Fruit fly (Drosophila melanogaster) whole organism, embryonic: ENCODE data around the gene Met75Cb.
A peak's percentile ranks its signal among the peaks of the same experiment; 100 is the strongest.

Experiments
- Adf1 ChIP-seq: fragments of 200-800 bp; sonication (Bioruptor generic); IDR thresholded peaks from 2 replicates; pipeline ENCODE4 v1.3.6; 2022; ENCODE audit warnings: missing biosample characterization, missing genetic modification characterization
- Atf3 ChIP-seq: fragments of 200-800 bp; sonication (Bioruptor generic); optimal IDR thresholded peaks from 3 replicates; lab custom pipeline; 2016; ENCODE audit warnings: missing biosample characterization, missing genetic modification characterization
- CG11560 ChIP-seq: fragments of 200-800 bp; sonication (Bioruptor generic); IDR thresholded peaks from 3 replicates; pipeline ENCODE4 v1.3.6; 2022; ENCODE audit warnings: missing biosample characterization, missing genetic modification characterization
- CG12104 ChIP-seq: fragments of 200-800 bp; sonication (Bioruptor generic); optimal IDR thresholded peaks from 3 replicates; lab custom pipeline; 2016; ENCODE audit warnings: missing biosample characterization, missing genetic modification characterization
- CG12391 ChIP-seq: fragments of 200-800 bp; sonication (Bioruptor generic); optimal IDR thresholded peaks from 3 replicates; lab custom pipeline; 2018; ENCODE audit warnings: missing biosample characterization, mild to moderate bottlenecking, missing genetic modification characterization, moderate library complexity
- CG14710 ChIP-seq: fragments of 200-800 bp; sonication (Bioruptor generic); optimal IDR thresholded peaks from 3 replicates; lab custom pipeline; 2019; ENCODE audit warnings: missing biosample characterization, mild to moderate bottlenecking, missing genetic modification characterization, moderate library complexity
- CG17328 ChIP-seq: fragments of 200-800 bp; sonication (Bioruptor generic); IDR thresholded peaks from 2 replicates; pipeline ENCODE4 v1.3.6; 2022; ENCODE audit warnings: missing biosample characterization, missing genetic modification characterization
- CG18262 ChIP-seq: fragments of 200-800 bp; optimal IDR thresholded peaks from 3 replicates; lab custom pipeline; 2019; ENCODE audit warnings: missing biosample characterization, mild to moderate bottlenecking, missing genetic modification characterization, moderate library complexity
- CG2199 ChIP-seq: fragments of 200-800 bp; sonication (Bioruptor generic); IDR thresholded peaks from 3 replicates; pipeline ENCODE4 v1.3.6; 2022; ENCODE audit warnings: missing biosample characterization, missing genetic modification characterization
- CG2712 ChIP-seq: fragments of 200-800 bp; optimal IDR thresholded peaks from 3 replicates; lab custom pipeline; 2019; ENCODE audit warnings: missing biosample characterization, mild to moderate bottlenecking, missing genetic modification characterization, moderate library complexity
- CG3281 ChIP-seq: fragments of 200-800 bp; sonication (Bioruptor generic); optimal IDR thresholded peaks from 3 replicates; lab custom pipeline; 2017; ENCODE audit warnings: missing biosample characterization, mild to moderate bottlenecking, missing genetic modification characterization
- CG4617 ChIP-seq: fragments of 200-800 bp; sonication (Bioruptor generic); optimal IDR thresholded peaks from 3 replicates; lab custom pipeline; 2016; ENCODE audit warnings: missing biosample characterization, missing genetic modification characterization, borderline replicate concordance
- CG6689 ChIP-seq: fragments of 200-800 bp; sonication (Bioruptor generic); IDR thresholded peaks from 2 replicates; pipeline ENCODE4 v1.3.6; 2022; ENCODE audit warnings: missing biosample characterization, missing genetic modification characterization
- CG7745 ChIP-seq: fragments of 200-800 bp; sonication (Bioruptor generic); optimal IDR thresholded peaks from 2 replicates; lab custom pipeline; 2018; ENCODE audit warnings: missing biosample characterization, mild to moderate bottlenecking, missing genetic modification characterization, moderate library complexity
- CG7786 ChIP-seq: fragments of 200-800 bp; sonication (Bioruptor generic); optimal IDR thresholded peaks from 2 replicates; lab custom pipeline; 2016; ENCODE audit warnings: missing biosample characterization, missing genetic modification characterization
- CG9215 ChIP-seq: fragments of 200-800 bp; sonication (Bioruptor generic); IDR thresholded peaks from 2 replicates; pipeline ENCODE4 v1.3.6; 2022; ENCODE audit warnings: missing biosample characterization, missing genetic modification characterization
- CG9727 ChIP-seq: fragments of 200-800 bp; sonication (Bioruptor generic); optimal IDR thresholded peaks from 3 replicates; lab custom pipeline; 2017; ENCODE audit warnings: missing biosample characterization, mild to moderate bottlenecking, missing genetic modification characterization
- Elba2 ChIP-seq: fragments of 200-800 bp; sonication (Bioruptor generic); optimal IDR thresholded peaks from 3 replicates; lab custom pipeline; 2016; ENCODE audit warnings: missing biosample characterization, missing genetic modification characterization
- Ets97D ChIP-seq: fragments of 200-800 bp; sonication (Bioruptor generic); optimal IDR thresholded peaks from 3 replicates; lab custom pipeline; 2016; ENCODE audit warnings: missing biosample characterization, missing genetic modification characterization
- Gug ChIP-seq: fragments of 200-800 bp; sonication (Bioruptor generic); IDR thresholded peaks from 4 replicates; pipeline ENCODE4 v1.3.6; 2022; ENCODE audit warnings: missing biosample characterization, missing genetic modification characterization
- Hr78 ChIP-seq, 2 experiments: fragments of 200-800 bp in 1 of 2; fragments of >200 bp in 1 of 2; sonication (Bioruptor generic) in 1 of 2; optimal IDR thresholded peaks; 2 replicates each; lab custom pipeline; 2017 to 2019; ENCODE audit warnings: missing biosample characterization in 2 of 2, missing genetic modification characterization in 2 of 2, mild to moderate bottlenecking in 1 of 2, moderate library complexity in 1 of 2
- Optix ChIP-seq: fragments of 200-800 bp; sonication (Bioruptor generic); IDR thresholded peaks from 3 replicates; pipeline ENCODE4 v1.3.6; 2022; ENCODE audit warnings: missing biosample characterization, missing genetic modification characterization
- Stat92E ChIP-seq, 3 experiments: fragments of >200 bp in 2 of 3; fragments of 200-800 bp in 1 of 3; sonication (Bioruptor generic) in 1 of 3; optimal IDR thresholded peaks; 2 replicates each; lab custom pipeline; 2017 to 2019; ENCODE audit warnings: missing biosample characterization in 3 of 3, missing genetic modification characterization in 3 of 3, mild to moderate bottlenecking in 1 of 3, moderate library complexity in 1 of 3
- Trl ChIP-seq, 3 experiments: fragments of >200 bp in 2 of 3; fragments of 200-800 bp in 1 of 3; sonication (Bioruptor generic) in 1 of 3; optimal IDR thresholded peaks; 2 replicates in 1 of 3; 3 replicates in 2 of 3; lab custom pipeline; 2016 to 2017; ENCODE audit warnings: missing biosample characterization in 1 of 3, missing genetic modification characterization in 1 of 3
- Xbp1 ChIP-seq: fragments of 200-800 bp; sonication (Bioruptor generic); optimal IDR thresholded peaks from 3 replicates; lab custom pipeline; 2016; ENCODE audit warnings: missing biosample characterization, mild to moderate bottlenecking, missing genetic modification characterization
- Xrp1 ChIP-seq: fragments of 200-800 bp; sonication (Bioruptor generic); IDR thresholded peaks from 2 replicates; pipeline ENCODE4 v1.3.6; 2022; ENCODE audit warnings: missing biosample characterization, missing genetic modification characterization
- ash1 ChIP-seq: fragments of 200-800 bp; sonication (Bioruptor generic); optimal IDR thresholded peaks from 2 replicates; lab custom pipeline; 2018; ENCODE audit warnings: missing biosample characterization, mild to moderate bottlenecking, missing genetic modification characterization
- bsh ChIP-seq, 2 experiments: fragments of 200-800 bp; sonication (Bioruptor generic); optimal IDR thresholded peaks; 2 replicates each; lab custom pipeline; 2017 to 2018; ENCODE audit warnings: mild to moderate bottlenecking in 2 of 2, missing biosample characterization in 2 of 2, missing genetic modification characterization in 2 of 2, moderate library complexity in 1 of 2
- caup ChIP-seq: fragments of 200-800 bp; sonication (Bioruptor generic); optimal IDR thresholded peaks from 3 replicates; lab custom pipeline; 2017; ENCODE audit warnings: missing biosample characterization, mild to moderate bottlenecking, missing genetic modification characterization, moderate library complexity; ENCODE audit not compliant: severe bottlenecking
- cwo ChIP-seq: fragments of 200-800 bp; sonication (Bioruptor generic); optimal IDR thresholded peaks from 3 replicates; lab custom pipeline; 2017; ENCODE audit warnings: missing biosample characterization, missing genetic modification characterization, mild to moderate bottlenecking, moderate library complexity, missing genetic modification reagents
- dmrt11E ChIP-seq: fragments of 200-800 bp; sonication (Bioruptor generic); optimal IDR thresholded peaks from 3 replicates; lab custom pipeline; 2018; ENCODE audit warnings: missing biosample characterization, mild to moderate bottlenecking, missing genetic modification characterization, moderate library complexity
- eyg ChIP-seq: fragments of 200-800 bp; sonication (Bioruptor generic); optimal IDR thresholded peaks from 3 replicates; lab custom pipeline; 2016; ENCODE audit warnings: missing biosample characterization, missing genetic modification characterization
- gem ChIP-seq: fragments of 200-800 bp; sonication (Bioruptor generic); optimal IDR thresholded peaks from 2 replicates; lab custom pipeline; 2019; ENCODE audit warnings: missing biosample characterization, mild to moderate bottlenecking, missing genetic modification characterization, moderate library complexity
- hb ChIP-seq: fragments of 200-800 bp; sonication (Bioruptor generic); IDR thresholded peaks from 3 replicates; pipeline ENCODE4 v1.3.6; 2022; ENCODE audit warnings: missing biosample characterization, missing genetic modification characterization; ENCODE audit not compliant: partially characterized antibody
- hth ChIP-seq: fragments of >200 bp; optimal IDR thresholded peaks from 2 replicates; lab custom pipeline; 2017; ENCODE audit warnings: inconsistent platforms
- kay ChIP-seq: fragments of 200-800 bp; sonication (Bioruptor generic); optimal IDR thresholded peaks from 2 replicates; lab custom pipeline; 2016; ENCODE audit warnings: missing biosample characterization, missing genetic modification characterization
- lola ChIP-seq, 3 experiments: fragments of >200 bp in 2 of 3; fragments of 200-800 bp in 1 of 3; sonication (Bioruptor generic) in 1 of 3; optimal IDR thresholded peaks; 2 replicates each; lab custom pipeline; 2017 to 2019; ENCODE audit warnings: missing biosample characterization in 3 of 3, missing genetic modification characterization in 3 of 3, mild to moderate bottlenecking in 1 of 3, moderate library complexity in 1 of 3
- mirr ChIP-seq: fragments of 200-800 bp; sonication (Bioruptor generic); optimal IDR thresholded peaks from 3 replicates; lab custom pipeline; 2018; ENCODE audit warnings: missing biosample characterization, mild to moderate bottlenecking, missing genetic modification characterization
- nerfin-2 ChIP-seq: fragments of 200-800 bp; sonication (Bioruptor generic); IDR thresholded peaks from 2 replicates; pipeline ENCODE4 v1.3.6; 2022; ENCODE audit warnings: missing biosample characterization, missing genetic modification characterization; ENCODE audit not compliant: partially characterized antibody
- nmo ChIP-seq: fragments of 200-800 bp; sonication (Bioruptor generic); optimal IDR thresholded peaks from 2 replicates; lab custom pipeline; 2018; ENCODE audit warnings: missing biosample characterization, mild to moderate bottlenecking, missing genetic modification characterization, moderate library complexity
- pho ChIP-seq: fragments of 200-800 bp; sonication (Bioruptor generic); optimal IDR thresholded peaks from 2 replicates; lab custom pipeline; 2016; ENCODE audit warnings: missing biosample characterization, missing genetic modification characterization
- phol ChIP-seq: fragments of 200-800 bp; sonication (Bioruptor generic); optimal IDR thresholded peaks from 3 replicates; lab custom pipeline; 2018; ENCODE audit warnings: missing biosample characterization, mild to moderate bottlenecking, missing genetic modification characterization, moderate library complexity
- prd ChIP-seq, 3 experiments: fragments of >200 bp in 2 of 3; fragments of 200-800 bp in 1 of 3; sonication (Bioruptor generic) in 1 of 3; optimal IDR thresholded peaks in 2 of 3; IDR thresholded peaks in 1 of 3; 2 replicates in 2 of 3; 3 replicates in 1 of 3; pipeline versions ENCODE4 v1.3.6 to Lab custom; 2017 to 2022; ENCODE audit warnings: missing biosample characterization in 1 of 3, missing genetic modification characterization in 1 of 3
- rib ChIP-seq: fragments of 200-800 bp; sonication (Bioruptor generic); IDR thresholded peaks from 2 replicates; pipeline ENCODE4 v1.3.6; 2022; ENCODE audit warnings: missing biosample characterization, missing genetic modification characterization
- row ChIP-seq: fragments of 200-800 bp; sonication (Bioruptor generic); IDR thresholded peaks from 3 replicates; pipeline ENCODE4 v1.3.6; 2022; ENCODE audit warnings: missing biosample characterization, missing genetic modification characterization
- run ChIP-seq: fragments of 200-800 bp; sonication (Bioruptor generic); optimal IDR thresholded peaks from 3 replicates; lab custom pipeline; 2018; ENCODE audit warnings: missing biosample characterization, mild to moderate bottlenecking, missing genetic modification characterization
- sob ChIP-seq: fragments of 200-800 bp; sonication (Bioruptor generic); IDR thresholded peaks from 2 replicates; pipeline ENCODE4 v1.3.6; 2022; ENCODE audit warnings: missing biosample characterization, missing genetic modification characterization
- sqz ChIP-seq: fragments of 200-800 bp; sonication (Bioruptor generic); optimal IDR thresholded peaks from 3 replicates; lab custom pipeline; 2018; ENCODE audit warnings: missing biosample characterization, mild to moderate bottlenecking, missing genetic modification characterization
- tin ChIP-seq: fragments of 200-800 bp; sonication (Bioruptor generic); optimal IDR thresholded peaks from 3 replicates; lab custom pipeline; 2016; ENCODE audit warnings: missing biosample characterization, missing genetic modification characterization

The Met75Cb gene

DNA sequence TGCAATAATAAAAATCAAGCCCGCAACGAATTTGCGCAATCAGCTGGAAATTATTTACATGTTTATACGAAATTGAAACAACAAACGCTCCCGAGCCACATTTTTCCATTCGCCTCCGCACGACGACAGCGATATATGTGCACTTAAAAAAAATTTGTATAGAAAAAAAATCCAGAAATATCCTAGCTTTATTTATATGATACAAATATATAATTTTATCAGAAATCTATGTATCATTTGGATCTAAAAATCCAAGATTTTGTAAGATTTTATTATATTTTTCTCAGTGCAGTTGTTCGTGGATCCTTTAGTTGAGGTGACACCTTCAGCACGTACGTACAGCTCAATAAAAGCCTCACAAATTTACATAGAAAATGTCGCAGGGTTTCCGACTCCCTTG, 38.8 kb downstream of the Met75Cb start:
- no peak for TF ChIP-seq Hr78 (GFP tag; optimal IDR thresholded peaks at IDR 0.05; lab: Kevin White, UChicago)
- TF ChIP-seq dmrt11E (tag; lab: Kevin White, UChicago): peak; percentile 69
- no peak for TF ChIP-seq CG4617
- TF ChIP-seq Xbp1 (GFP tag; lab: Kevin White, UChicago): peak; percentile 15
- no peak for TF ChIP-seq nerfin-2 (GFP tag; lab: Robert Waterston, UW)
- no peak for TF ChIP-seq sqz (GFP tag; lab: Kevin White, UChicago)
- no peak for TF ChIP-seq Adf1
- TF ChIP-seq nmo (GFP tag; lab: Kevin White, UChicago): no peak
- TF ChIP-seq ash1 (GFP tag; lab: Kevin White, UChicago): no peak
- TF ChIP-seq rib: no peak
- TF ChIP-seq CG11560 (tag; lab: Robert Waterston, UW): no peak
- TF ChIP-seq gem (tag; lab: Kevin White, UChicago): peak; percentile 41
- 0 out of 4 replicates have a peak, but pooled peaks have one; percentile 5 for TF ChIP-seq Gug (GFP tag; lab: Robert Waterston, UW)
- no peak for TF ChIP-seq Ets97D (GFP tag; lab: Kevin White, UChicago)
- TF ChIP-seq prd (optimal IDR thresholded peaks at IDR 0.05; lab: Kevin White, UChicago): no peak
- peak; percentile 58; the same call in 1 of the 3 replicates for TF ChIP-seq prd (GFP tag; IDR thresholded peaks at IDR 0.05; lab: Robert Waterston, UW)
- no peak for TF ChIP-seq CG3281 (GFP tag; lab: Kevin White, UChicago)
- no peak for TF ChIP-seq cwo
- no peak for TF ChIP-seq CG12104 (GFP tag; lab: Kevin White, UChicago)
- peak; percentile 12 for TF ChIP-seq CG14710 (tag; lab: Kevin White, UChicago)
- no peak for TF ChIP-seq sob (GFP tag; lab: Robert Waterston, UW)
- TF ChIP-seq Atf3: no peak
- TF ChIP-seq CG2199: no peak
- TF ChIP-seq tin (GFP tag; lab: Kevin White, UChicago): no peak
- TF ChIP-seq CG2712: peak; percentile 26
- 0 out of 3 replicates have a peak, but pooled peaks have one; percentile 12 for TF ChIP-seq hb (GFP tag; lab: Robert Waterston, UW)
- TF ChIP-seq pho (GFP tag; lab: Kevin White, UChicago): no peak
- no peak for TF ChIP-seq Elba2
- no peak for TF ChIP-seq Stat92E (GFP tag; optimal IDR thresholded peaks at IDR 0.05; lab: Kevin White, UChicago)
- TF ChIP-seq hth: no peak
- TF ChIP-seq kay (GFP tag; lab: Kevin White, UChicago): no peak
- TF ChIP-seq caup (GFP tag; lab: Kevin White, UChicago): no peak
- TF ChIP-seq CG6689 (GFP tag; lab: Robert Waterston, UW): peak; percentile 21; the same call in 1 of the 2 replicates
- peak; percentile 10 for TF ChIP-seq CG12391
- peak; percentile 46 for TF ChIP-seq CG9727 (GFP tag; lab: Kevin White, UChicago)
- 0 out of 2 replicates have a peak, but pooled peaks have one; percentile 50 for TF ChIP-seq CG17328 (GFP tag; lab: Robert Waterston, UW)
- TF ChIP-seq bsh (GFP tag; optimal IDR thresholded peaks at IDR 0.05; lab: Kevin White, UChicago): peak in 1 of 2 experiments; percentile 30
- TF ChIP-seq phol: peak; percentile 7
- peak; percentile 59 for TF ChIP-seq Xrp1
- TF ChIP-seq Trl (optimal IDR thresholded peaks at IDR 0.05; lab: Kevin White, UChicago): no peak
- TF ChIP-seq Trl (GFP tag; optimal IDR thresholded peaks at IDR 0.05; lab: Kevin White, UChicago): no peak
- TF ChIP-seq CG7786 (GFP tag; lab: Kevin White, UChicago): no peak
- TF ChIP-seq Optix (GFP tag; lab: Robert Waterston, UW): no peak
- TF ChIP-seq run (tag; lab: Kevin White, UChicago): no peak
- TF ChIP-seq CG9215 (GFP tag; lab: Robert Waterston, UW): no peak
- TF ChIP-seq eyg (GFP tag; lab: Kevin White, UChicago): no peak
- peak; percentile 17 for TF ChIP-seq CG18262 (tag; lab: Kevin White, UChicago)
- no peak for TF ChIP-seq mirr (GFP tag; lab: Kevin White, UChicago)
- 0 out of 3 replicates have a peak, but pooled peaks have one; percentile 16 for TF ChIP-seq row (GFP tag; lab: Robert Waterston, UW)
- TF ChIP-seq CG7745 (tag; lab: Kevin White, UChicago): no peak
- TF ChIP-seq lola (GFP tag; optimal IDR thresholded peaks at IDR 0.05; lab: Kevin White, UChicago): peak in 1 of 3 experiments; percentile 31
